Fruit fly (Drosophila melanogaster) whole organism, embryonic: ENCODE results near the gene CG32276.

Experiments
- Blimp-1 ChIP-seq: fragments of 200-800 bp; sonication (Bioruptor generic); optimal IDR thresholded peaks from 3 replicates; lab custom pipeline; 2018; ENCODE audit warnings: missing biosample characterization, missing genetic modification characterization, mild to moderate bottlenecking, moderate library complexity, missing genetic modification reagents
- CG10366 ChIP-seq: fragments of 200-800 bp; sonication (Bioruptor generic); IDR thresholded peaks from 2 replicates; pipeline ENCODE4 v1.3.6; 2022; ENCODE audit warnings: missing biosample characterization, missing genetic modification characterization
- CG10979 ChIP-seq: fragments of 200-800 bp; sonication (Bioruptor generic); optimal IDR thresholded peaks from 2 replicates; lab custom pipeline; 2018; ENCODE audit warnings: missing biosample characterization, mild to moderate bottlenecking, missing genetic modification characterization, moderate library complexity
- CG12391 ChIP-seq: fragments of 200-800 bp; sonication (Bioruptor generic); optimal IDR thresholded peaks from 3 replicates; lab custom pipeline; 2018; ENCODE audit warnings: missing biosample characterization, mild to moderate bottlenecking, missing genetic modification characterization, moderate library complexity
- CG13424 ChIP-seq: fragments of 200-800 bp; sonication (Bioruptor generic); optimal IDR thresholded peaks from 2 replicates; lab custom pipeline; 2019; ENCODE audit warnings: missing biosample characterization, mild to moderate bottlenecking, missing genetic modification characterization, moderate library complexity
- CG13775 ChIP-seq: fragments of 200-800 bp; sonication (Bioruptor generic); optimal IDR thresholded peaks from 3 replicates; lab custom pipeline; 2017; ENCODE audit warnings: missing biosample characterization, mild to moderate bottlenecking, missing genetic modification characterization
- CG14441 ChIP-seq: fragments of 200-800 bp; sonication (Bioruptor generic); IDR thresholded peaks from 2 replicates; pipeline ENCODE4 v1.3.6; 2022; ENCODE audit warnings: missing biosample characterization, missing genetic modification characterization
- CG15601 ChIP-seq: fragments of 200-800 bp; sonication (Bioruptor generic); optimal IDR thresholded peaks from 3 replicates; lab custom pipeline; 2019; ENCODE audit warnings: missing biosample characterization, mild to moderate bottlenecking, missing genetic modification characterization, moderate library complexity
- CG17359 ChIP-seq: fragments of 200-800 bp; sonication (Bioruptor generic); optimal IDR thresholded peaks from 3 replicates; lab custom pipeline; 2018; ENCODE audit warnings: missing biosample characterization, mild to moderate bottlenecking, missing genetic modification characterization, moderate library complexity
- CG2678 ChIP-seq: fragments of 200-800 bp; sonication (Bioruptor generic); optimal IDR thresholded peaks from 3 replicates; lab custom pipeline; 2019; ENCODE audit warnings: missing biosample characterization, mild to moderate bottlenecking, missing genetic modification characterization, moderate library complexity
- CG31365 ChIP-seq: fragments of 200-800 bp; sonication (Bioruptor generic); optimal IDR thresholded peaks from 2 replicates; lab custom pipeline; 2018; ENCODE audit warnings: missing biosample characterization, mild to moderate bottlenecking, missing genetic modification characterization
- CG7839 ChIP-seq: fragments of 200-800 bp; sonication (Bioruptor generic); optimal IDR thresholded peaks from 3 replicates; lab custom pipeline; 2018; ENCODE audit warnings: missing biosample characterization, mild to moderate bottlenecking, missing genetic modification characterization, moderate library complexity
- D19A ChIP-seq: fragments of 200-800 bp; optimal IDR thresholded peaks from 3 replicates; lab custom pipeline; 2019; ENCODE audit warnings: missing biosample characterization, mild to moderate bottlenecking, missing genetic modification characterization, moderate library complexity
- Dp ChIP-seq: fragments of 200-800 bp; sonication (Bioruptor generic); optimal IDR thresholded peaks from 2 replicates; lab custom pipeline; 2018; ENCODE audit warnings: missing biosample characterization, mild to moderate bottlenecking, missing genetic modification characterization, moderate library complexity
- ERR ChIP-seq: fragments of 200-800 bp; sonication (Bioruptor generic); optimal IDR thresholded peaks from 2 replicates; lab custom pipeline; 2016; ENCODE audit warnings: missing biosample characterization, missing genetic modification characterization
- Eip74EF ChIP-seq, 2 experiments: fragments of 200-800 bp in 1 of 2; fragments of >200 bp in 1 of 2; sonication (Bioruptor generic) in 1 of 2; optimal IDR thresholded peaks; 2 replicates each; lab custom pipeline; 2017 to 2019; ENCODE audit warnings: missing biosample characterization in 2 of 2, missing genetic modification characterization in 2 of 2, mild to moderate bottlenecking in 1 of 2, moderate library complexity in 1 of 2
- HLH4C ChIP-seq: fragments of 200-800 bp; sonication (Bioruptor generic); IDR thresholded peaks from 3 replicates; pipeline ENCODE4 v1.3.6; 2022; ENCODE audit warnings: missing biosample characterization, missing genetic modification characterization; ENCODE audit not compliant: partially characterized antibody
- Hr78 ChIP-seq, 2 experiments: fragments of 200-800 bp in 1 of 2; fragments of >200 bp in 1 of 2; sonication (Bioruptor generic) in 1 of 2; optimal IDR thresholded peaks; 2 replicates each; lab custom pipeline; 2017 to 2019; ENCODE audit warnings: missing biosample characterization in 2 of 2, missing genetic modification characterization in 2 of 2, mild to moderate bottlenecking in 1 of 2, moderate library complexity in 1 of 2
- Med ChIP-seq: fragments of 200-800 bp; sonication (Bioruptor generic); peaks from one replicate; lab custom pipeline; 2016; ENCODE audit warnings: missing biosample characterization, missing genetic modification characterization, mild to moderate bottlenecking, inconsistent platforms, moderate library complexity
- Nf-YB ChIP-seq: fragments of 200-800 bp; sonication (Bioruptor generic); optimal IDR thresholded peaks from 3 replicates; lab custom pipeline; 2019; ENCODE audit warnings: missing biosample characterization, mild to moderate bottlenecking, missing genetic modification characterization, moderate library complexity
- PHDP ChIP-seq: fragments of 200-800 bp; sonication (Bioruptor generic); optimal IDR thresholded peaks from 3 replicates; lab custom pipeline; 2018; ENCODE audit warnings: missing biosample characterization, mild to moderate bottlenecking, missing genetic modification characterization, moderate library complexity
- Ssrp ChIP-seq: fragments of 200-800 bp; sonication (Bioruptor generic); optimal IDR thresholded peaks from 2 replicates; lab custom pipeline; 2018; ENCODE audit warnings: missing biosample characterization, mild to moderate bottlenecking, missing genetic modification characterization, moderate library complexity
- ato ChIP-seq: fragments of 200-800 bp; sonication (Bioruptor generic); IDR thresholded peaks from 2 replicates; pipeline ENCODE4 v1.3.6; 2022; ENCODE audit warnings: missing biosample characterization, missing genetic modification characterization; ENCODE audit not compliant: partially characterized antibody
- chif ChIP-seq, 2 experiments: fragments of 200-800 bp; sonication (Bioruptor generic); optimal IDR thresholded peaks; 3 replicates each; lab custom pipeline; 2016; ENCODE audit warnings: missing biosample characterization in 2 of 2, missing genetic modification characterization in 2 of 2
- ci ChIP-seq: fragments of 200-800 bp; sonication (Bioruptor generic); IDR thresholded peaks from 3 replicates; pipeline ENCODE4 v1.3.6; 2022; ENCODE audit warnings: missing biosample characterization, missing genetic modification characterization
- corto ChIP-seq: fragments of 200-800 bp; sonication (Bioruptor generic); optimal IDR thresholded peaks from 2 replicates; lab custom pipeline; 2016; ENCODE audit warnings: missing biosample characterization, mild to moderate bottlenecking, missing genetic modification characterization, moderate library complexity
- dpn ChIP-seq, 2 experiments: fragments of 200-800 bp; sonication (Bioruptor generic); optimal IDR thresholded peaks; 3 replicates each; lab custom pipeline; 2016; ENCODE audit warnings: missing biosample characterization in 2 of 2, missing genetic modification characterization in 2 of 2
- dysf ChIP-seq: fragments of 200-800 bp; sonication (Bioruptor generic); IDR thresholded peaks from 3 replicates; pipeline ENCODE4 v1.3.6; 2022; ENCODE audit warnings: missing biosample characterization, missing genetic modification characterization
- hkb ChIP-seq, 2 experiments: fragments of 200-800 bp in 1 of 2; fragments of >200 bp in 1 of 2; sonication (Bioruptor generic) in 1 of 2; IDR thresholded peaks in 1 of 2; optimal IDR thresholded peaks in 1 of 2; 2 replicates each; pipeline versions ENCODE4 v1.3.6 to Lab custom; 2017 to 2022; ENCODE audit warnings: missing biosample characterization in 1 of 2, missing genetic modification characterization in 1 of 2
- kni ChIP-seq: fragments of 200-800 bp; sonication (Bioruptor generic); optimal IDR thresholded peaks from 3 replicates; lab custom pipeline; 2017; ENCODE audit warnings: mild to moderate bottlenecking, missing biosample characterization, missing genetic modification reagents, missing genetic modification characterization
- knrl ChIP-seq: fragments of 200-800 bp; sonication (Bioruptor generic); IDR thresholded peaks from 3 replicates; pipeline ENCODE4 v1.3.6; 2022; ENCODE audit warnings: missing biosample characterization, missing genetic modification characterization; ENCODE audit not compliant: partially characterized antibody
- lola ChIP-seq, 3 experiments: fragments of >200 bp in 2 of 3; fragments of 200-800 bp in 1 of 3; sonication (Bioruptor generic) in 1 of 3; optimal IDR thresholded peaks; 2 replicates each; lab custom pipeline; 2017 to 2019; ENCODE audit warnings: missing biosample characterization in 3 of 3, missing genetic modification characterization in 3 of 3, mild to moderate bottlenecking in 1 of 3, moderate library complexity in 1 of 3
- nmo ChIP-seq: fragments of 200-800 bp; sonication (Bioruptor generic); optimal IDR thresholded peaks from 2 replicates; lab custom pipeline; 2018; ENCODE audit warnings: missing biosample characterization, mild to moderate bottlenecking, missing genetic modification characterization, moderate library complexity
- nom ChIP-seq: fragments of 200-800 bp; sonication (Bioruptor generic); optimal IDR thresholded peaks from 2 replicates; lab custom pipeline; 2017; ENCODE audit warnings: missing biosample characterization, missing genetic modification characterization, mild to moderate bottlenecking, moderate library complexity, missing genetic modification reagents
- oc ChIP-seq: fragments of 200-800 bp; sonication (Bioruptor generic); optimal IDR thresholded peaks from 2 replicates; lab custom pipeline; 2018; ENCODE audit warnings: missing biosample characterization, mild to moderate bottlenecking, missing genetic modification characterization, moderate library complexity
- onecut ChIP-seq: fragments of 200-800 bp; sonication (Bioruptor generic); IDR thresholded peaks from 2 replicates; pipeline ENCODE4 v1.3.6; 2022; ENCODE audit warnings: missing biosample characterization, missing genetic modification characterization
- org-1 ChIP-seq: fragments of 200-800 bp; sonication (Bioruptor generic); optimal IDR thresholded peaks from 2 replicates; lab custom pipeline; 2017; ENCODE audit warnings: missing biosample characterization, missing genetic modification characterization
- row ChIP-seq: fragments of 200-800 bp; sonication (Bioruptor generic); IDR thresholded peaks from 3 replicates; pipeline ENCODE4 v1.3.6; 2022; ENCODE audit warnings: missing biosample characterization, missing genetic modification characterization
- seq ChIP-seq: fragments of 200-800 bp; sonication (Bioruptor generic); IDR thresholded peaks from 2 replicates; pipeline ENCODE4 v1.3.6; 2022; ENCODE audit warnings: missing biosample characterization, missing genetic modification characterization
- tap ChIP-seq: fragments of 200-800 bp; optimal IDR thresholded peaks from 3 replicates; lab custom pipeline; 2019; ENCODE audit warnings: missing biosample characterization, mild to moderate bottlenecking, missing genetic modification characterization, moderate library complexity
- unpg ChIP-seq: fragments of 200-800 bp; sonication (Bioruptor generic); optimal IDR thresholded peaks from 3 replicates; lab custom pipeline; 2018; ENCODE audit warnings: missing biosample characterization, mild to moderate bottlenecking, missing genetic modification characterization, moderate library complexity

CG32276 gene

DNA sequence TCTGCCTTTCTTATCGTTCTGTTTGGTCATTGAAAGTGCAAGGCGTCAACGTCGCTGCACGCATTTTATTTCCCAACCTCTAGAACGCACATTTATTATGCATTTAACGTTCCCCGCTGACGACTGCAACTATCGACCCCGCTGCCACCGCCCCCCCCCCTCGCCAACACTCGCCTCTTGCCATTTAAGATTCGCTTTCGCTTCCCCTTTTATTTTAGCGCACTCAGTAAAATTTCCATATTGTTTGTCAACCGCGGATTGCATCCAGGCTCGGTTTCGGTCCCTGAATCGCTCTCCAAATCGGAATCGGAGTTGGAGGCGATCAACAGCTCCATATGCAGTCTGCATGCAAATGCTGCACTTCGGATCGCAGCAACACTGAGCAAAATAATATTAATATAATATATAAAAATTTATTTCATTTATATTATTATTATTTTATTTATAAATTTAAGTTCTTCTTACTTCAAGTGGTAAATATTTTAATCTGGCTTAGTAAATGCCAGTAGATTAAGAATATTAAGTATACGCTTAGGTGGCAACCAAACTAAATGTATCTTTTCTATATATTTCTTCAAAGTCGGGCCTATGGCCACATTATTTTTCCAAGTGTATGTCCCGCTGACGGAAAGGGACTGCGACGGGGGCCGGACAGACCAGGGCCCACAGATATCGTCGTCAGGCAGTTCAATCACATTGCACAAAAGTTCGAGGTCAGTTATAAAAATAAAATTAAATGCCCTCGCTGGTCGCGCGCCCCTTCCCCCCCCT, 41.9 kb upstream of the CG32276 start (continued):
- TF ChIP-seq dpn (GFP tag; optimal IDR thresholded peaks at IDR 0.05; lab: Kevin White, UChicago) (peak in 1 of 2 experiments; percentile 31), HLH4C (GFP tag; lab: Robert Waterston, UW) (no peak), CG14441 (GFP tag; lab: Robert Waterston, UW) (peak; percentile 18; the same call in 1 of the 2 replicates), Nf-YB (peak; percentile 24), org-1 (GFP tag; lab: Kevin White, UChicago) (no peak), lola (GFP tag; optimal IDR thresholded peaks at IDR 0.05; lab: Kevin White, UChicago) (peak in 1 of 3 experiments; percentile 37), CG2678 (peak; percentile 30), Hr78 (GFP tag; optimal IDR thresholded peaks at IDR 0.05; lab: Kevin White, UChicago) (peak in 1 of 2 experiments; percentile 38), chif (GFP tag; optimal IDR thresholded peaks at IDR 0.05; lab: Kevin White, UChicago) (no peak), CG13775 (no peak), unpg (GFP tag; lab: Kevin White, UChicago) (peak; percentile 18), Med (GFP tag; lab: Kevin White, UChicago) (peak; percentile 56), CG12391 (tag; lab: Kevin White, UChicago) (peak; percentile 48), CG17359 (tag; lab: Kevin White, UChicago) (peak; percentile 53), kni (no peak), nom (GFP tag; lab: Kevin White, UChicago) (peak; percentile 99), CG13424 (tag; lab: Kevin White, UChicago) (peak; percentile 40), dysf (0 out of 3 replicates have a peak, but pooled peaks have one; percentile 25), PHDP (tag; lab: Kevin White, UChicago) (peak; percentile 27), hkb (optimal IDR thresholded peaks at IDR 0.05; lab: Kevin White, UChicago) (no peak), hkb (GFP tag; IDR thresholded peaks at IDR 0.05; lab: Robert Waterston, UW) (0 out of 2 replicates have a peak, but pooled peaks have one; percentile 19), tap (tag; lab: Kevin White, UChicago) (peak; percentile 44), CG10979 (tag; lab: Kevin White, UChicago) (peak; percentile 34), knrl (GFP tag; lab: Robert Waterston, UW) (no peak), oc (tag; lab: Kevin White, UChicago) (no peak), ci (GFP tag; lab: Robert Waterston, UW) (0 out of 3 replicates have a peak, but pooled peaks have one; percentile 43), CG15601 (tag; lab: Kevin White, UChicago) (peak; percentile 36), ERR (GFP tag; lab: Kevin White, UChicago) (no peak), Eip74EF (GFP tag; optimal IDR thresholded peaks at IDR 0.05; lab: Kevin White, UChicago) (peak in 1 of 2 experiments; percentile 34), Dp (GFP tag; lab: Kevin White, UChicago) (no peak), nmo (GFP tag; lab: Kevin White, UChicago) (peak; percentile 60), onecut (GFP tag; lab: Robert Waterston, UW) (no peak), seq (0 out of 2 replicates have a peak, but pooled peaks have one; percentile 30), D19A (tag; lab: Kevin White, UChicago) (peak; percentile 0), CG31365 (no peak), CG7839 (tag; lab: Kevin White, UChicago) (peak; percentile 32), ato (GFP tag; lab: Robert Waterston, UW) (no peak), row (peak; percentile 25; the same call in 2 of the 3 replicates), CG10366 (GFP tag; lab: Robert Waterston, UW) (peak; percentile 41; the same call in 1 of the 2 replicates), Blimp-1 (peak; percentile 15), corto (GFP tag; lab: Kevin White, UChicago) (peak; percentile 90), Ssrp (tag; lab: Kevin White, UChicago) (peak; percentile 56)
